Worm (Caenorhabditis elegans): ENCODE results near the gene nep-6.

- TF ChIP-seq zag-1 (tag; optimal IDR thresholded peaks at IDR 0.05) (no peak), nhr-11 (tag; optimal IDR thresholded peaks at IDR 0.05) (no peak), unc-39 (tag; optimal IDR thresholded peaks at IDR 0.05) (no peak)
These were observed 30.9 kb upstream of the nep-6 start, which contains the start of gene T06D4.2 for ce11 chrII:3385736-3386135.

All from whole organism, L2 larva.